Fruit fly (Drosophila melanogaster) whole organism, embryonic: Measurements from ENCODE around the gene Nf-YA.

ENCODE experiments used
- B-H2 ChIP-seq: fragments of 200-800 bp; sonication (Bioruptor generic); optimal IDR thresholded peaks from 2 replicates; lab custom pipeline; 2018; ENCODE audit warnings: missing biosample characterization, mild to moderate bottlenecking, missing genetic modification characterization
- CG11093 ChIP-seq: fragments of 200-800 bp; sonication (Bioruptor generic); IDR thresholded peaks from 3 replicates; pipeline ENCODE4 v1.3.6; 2022; ENCODE audit warnings: missing biosample characterization, missing genetic modification characterization
- CG11398 ChIP-seq: fragments of 200-800 bp; sonication (Bioruptor generic); optimal IDR thresholded peaks from 2 replicates; lab custom pipeline; 2016; ENCODE audit warnings: missing biosample characterization, missing genetic modification characterization
- CG12391 ChIP-seq: fragments of 200-800 bp; sonication (Bioruptor generic); optimal IDR thresholded peaks from 3 replicates; lab custom pipeline; 2018; ENCODE audit warnings: missing biosample characterization, mild to moderate bottlenecking, missing genetic modification characterization, moderate library complexity
- CG14860 ChIP-seq: fragments of 200-800 bp; sonication (Bioruptor generic); IDR thresholded peaks from 3 replicates; pipeline ENCODE4 v1.3.6; 2022; ENCODE audit warnings: missing biosample characterization, missing genetic modification characterization; ENCODE audit not compliant: partially characterized antibody
- CG15514 ChIP-seq: fragments of 200-800 bp; sonication (Bioruptor generic); optimal IDR thresholded peaks from 3 replicates; lab custom pipeline; 2017; ENCODE audit warnings: missing biosample characterization, missing genetic modification characterization, mild to moderate bottlenecking, moderate library complexity, missing genetic modification reagents
- CG1602 ChIP-seq: fragments of 200-800 bp; sonication (Bioruptor generic); optimal IDR thresholded peaks from 3 replicates; lab custom pipeline; 2016; ENCODE audit warnings: missing biosample characterization, missing genetic modification characterization
- CG1603 ChIP-seq: fragments of 200-800 bp; sonication (Bioruptor generic); optimal IDR thresholded peaks from 2 replicates; lab custom pipeline; 2019; ENCODE audit warnings: missing biosample characterization, mild to moderate bottlenecking, missing genetic modification characterization, moderate library complexity
- CG17385 ChIP-seq: fragments of 200-800 bp; sonication (Bioruptor generic); optimal IDR thresholded peaks from 3 replicates; lab custom pipeline; 2018; ENCODE audit warnings: missing biosample characterization, mild to moderate bottlenecking, missing genetic modification characterization
- CG18262 ChIP-seq: fragments of 200-800 bp; optimal IDR thresholded peaks from 3 replicates; lab custom pipeline; 2019; ENCODE audit warnings: missing biosample characterization, mild to moderate bottlenecking, missing genetic modification characterization, moderate library complexity
- CG18599 ChIP-seq: fragments of 200-800 bp; sonication (Bioruptor generic); optimal IDR thresholded peaks from 3 replicates; lab custom pipeline; 2017; ENCODE audit warnings: missing biosample characterization, missing genetic modification characterization, mild to moderate bottlenecking, moderate library complexity, missing genetic modification reagents
- CG18764 ChIP-seq: fragments of 200-800 bp; sonication (Bioruptor generic); optimal IDR thresholded peaks from 3 replicates; lab custom pipeline; 2016; ENCODE audit warnings: missing biosample characterization, missing genetic modification characterization
- CG2116 ChIP-seq: fragments of 200-800 bp; sonication (Bioruptor generic); optimal IDR thresholded peaks from 3 replicates; lab custom pipeline; 2018; ENCODE audit warnings: missing biosample characterization, mild to moderate bottlenecking, missing genetic modification characterization
- CG2129 ChIP-seq: fragments of 200-800 bp; sonication (Bioruptor generic); IDR thresholded peaks from 2 replicates; pipeline ENCODE4 v1.3.6; 2022; ENCODE audit warnings: missing biosample characterization, missing genetic modification characterization; ENCODE audit not compliant: partially characterized antibody
- CG2712 ChIP-seq: fragments of 200-800 bp; optimal IDR thresholded peaks from 3 replicates; lab custom pipeline; 2019; ENCODE audit warnings: missing biosample characterization, mild to moderate bottlenecking, missing genetic modification characterization, moderate library complexity
- CG32532 ChIP-seq: fragments of 200-800 bp; sonication (Bioruptor generic); IDR thresholded peaks from 2 replicates; pipeline ENCODE4 v1.3.6; 2022; ENCODE audit warnings: missing biosample characterization, missing genetic modification characterization
- CG34376 ChIP-seq: fragments of 200-800 bp; sonication (Bioruptor generic); optimal IDR thresholded peaks from 2 replicates; lab custom pipeline; 2018; ENCODE audit warnings: missing biosample characterization, mild to moderate bottlenecking, missing genetic modification characterization
- CG4328 ChIP-seq: fragments of 200-800 bp; sonication (Bioruptor generic); optimal IDR thresholded peaks from 3 replicates; lab custom pipeline; 2017; ENCODE audit warnings: missing biosample characterization, missing genetic modification reagents, missing genetic modification characterization
- CG4854 ChIP-seq: fragments of 200-800 bp; sonication (Bioruptor generic); optimal IDR thresholded peaks from 2 replicates; lab custom pipeline; 2016; ENCODE audit warnings: missing biosample characterization, missing genetic modification characterization, inconsistent platforms
- CG6254 ChIP-seq: fragments of 200-800 bp; sonication (Bioruptor generic); optimal IDR thresholded peaks from 3 replicates; lab custom pipeline; 2017; ENCODE audit warnings: mild to moderate bottlenecking, missing biosample characterization, missing genetic modification reagents, missing genetic modification characterization
- CG7928 ChIP-seq: fragments of 200-800 bp; sonication (Bioruptor generic); optimal IDR thresholded peaks from 2 replicates; lab custom pipeline; 2017; ENCODE audit warnings: missing biosample characterization, mild to moderate bottlenecking, missing genetic modification characterization
- CG7963 ChIP-seq: fragments of 200-800 bp; sonication (Bioruptor generic); IDR thresholded peaks from 3 replicates; pipeline ENCODE4 v1.3.6; 2022; ENCODE audit warnings: missing biosample characterization, missing genetic modification characterization; ENCODE audit not compliant: partially characterized antibody
- CHES-1-like ChIP-seq: fragments of 200-800 bp; sonication (Bioruptor generic); optimal IDR thresholded peaks from 2 replicates; lab custom pipeline; 2016; ENCODE audit warnings: missing biosample characterization, missing genetic modification characterization
- Dref ChIP-seq: fragments of 200-800 bp; sonication (Bioruptor generic); IDR thresholded peaks from 2 replicates; pipeline ENCODE4 v1.3.6; 2022; ENCODE audit warnings: missing biosample characterization, missing genetic modification characterization
- Drgx ChIP-seq: fragments of 200-800 bp; sonication (Bioruptor generic); IDR thresholded peaks from 2 replicates; pipeline ENCODE4 v1.3.6; 2022; ENCODE audit warnings: missing biosample characterization, missing genetic modification characterization
- HLH54F ChIP-seq: fragments of 200-800 bp; sonication (Bioruptor generic); optimal IDR thresholded peaks from 3 replicates; lab custom pipeline; 2016; ENCODE audit warnings: missing biosample characterization, missing genetic modification characterization
- HLHmδ ChIP-seq: fragments of 200-800 bp; sonication (Bioruptor generic); optimal IDR thresholded peaks from 2 replicates; lab custom pipeline; 2018; ENCODE audit warnings: missing biosample characterization, mild to moderate bottlenecking, missing genetic modification characterization, moderate library complexity
- HmgD ChIP-seq: fragments of 200-800 bp; sonication (Bioruptor generic); optimal IDR thresholded peaks from 3 replicates; lab custom pipeline; 2016; ENCODE audit warnings: missing biosample characterization, missing genetic modification characterization
- Hr3 ChIP-seq: fragments of 200-800 bp; sonication (Bioruptor generic); optimal IDR thresholded peaks from 3 replicates; lab custom pipeline; 2016; ENCODE audit warnings: missing biosample characterization, missing genetic modification characterization
- Med ChIP-seq: fragments of 200-800 bp; sonication (Bioruptor generic); peaks from one replicate; lab custom pipeline; 2016; ENCODE audit warnings: missing biosample characterization, missing genetic modification characterization, mild to moderate bottlenecking, inconsistent platforms, moderate library complexity
- NFAT ChIP-seq: fragments of 200-800 bp; sonication (Bioruptor generic); IDR thresholded peaks from 2 replicates; pipeline ENCODE4 v1.3.6; 2022; ENCODE audit warnings: missing biosample characterization, missing genetic modification characterization
- PHDP ChIP-seq: fragments of 200-800 bp; sonication (Bioruptor generic); optimal IDR thresholded peaks from 3 replicates; lab custom pipeline; 2018; ENCODE audit warnings: missing biosample characterization, mild to moderate bottlenecking, missing genetic modification characterization, moderate library complexity
- Trl ChIP-seq, 3 experiments: fragments of >200 bp in 2 of 3; fragments of 200-800 bp in 1 of 3; sonication (Bioruptor generic) in 1 of 3; optimal IDR thresholded peaks; 2 replicates in 1 of 3; 3 replicates in 2 of 3; lab custom pipeline; 2016 to 2017; ENCODE audit warnings: missing biosample characterization in 1 of 3, missing genetic modification characterization in 1 of 3
- bab2 ChIP-seq: fragments of 200-800 bp; sonication (Bioruptor generic); optimal IDR thresholded peaks from 2 replicates; lab custom pipeline; 2016; ENCODE audit warnings: missing biosample characterization, missing genetic modification characterization
- chinmo ChIP-seq: fragments of 200-800 bp; sonication (Bioruptor generic); IDR thresholded peaks from 4 replicates; pipeline ENCODE4 v1.3.6; 2022; ENCODE audit warnings: missing biosample characterization, missing genetic modification characterization; ENCODE audit not compliant: partially characterized antibody
- crc ChIP-seq: fragments of 200-800 bp; sonication (Bioruptor generic); optimal IDR thresholded peaks from 2 replicates; lab custom pipeline; 2016; ENCODE audit warnings: missing biosample characterization, missing genetic modification characterization
- dmrt11E ChIP-seq: fragments of 200-800 bp; sonication (Bioruptor generic); optimal IDR thresholded peaks from 3 replicates; lab custom pipeline; 2018; ENCODE audit warnings: missing biosample characterization, mild to moderate bottlenecking, missing genetic modification characterization, moderate library complexity
- eyg ChIP-seq: fragments of 200-800 bp; sonication (Bioruptor generic); optimal IDR thresholded peaks from 3 replicates; lab custom pipeline; 2016; ENCODE audit warnings: missing biosample characterization, missing genetic modification characterization
- fd102C ChIP-seq: fragments of 200-800 bp; sonication (Bioruptor generic); optimal IDR thresholded peaks from 2 replicates; lab custom pipeline; 2018; ENCODE audit warnings: missing biosample characterization, mild to moderate bottlenecking, missing genetic modification characterization, moderate library complexity
- fu2 ChIP-seq: fragments of 200-800 bp; sonication (Bioruptor generic); optimal IDR thresholded peaks from 2 replicates; lab custom pipeline; 2016; ENCODE audit warnings: missing biosample characterization, missing genetic modification characterization
- ind ChIP-seq: fragments of 200-800 bp; sonication (Bioruptor generic); optimal IDR thresholded peaks from 3 replicates; lab custom pipeline; 2016; ENCODE audit warnings: missing biosample characterization, missing genetic modification characterization
- lbe ChIP-seq: fragments of 200-800 bp; sonication (Bioruptor generic); optimal IDR thresholded peaks from 2 replicates; lab custom pipeline; 2016; ENCODE audit warnings: missing biosample characterization, mild to moderate bottlenecking, missing genetic modification characterization
- lola ChIP-seq, 3 experiments: fragments of >200 bp in 2 of 3; fragments of 200-800 bp in 1 of 3; sonication (Bioruptor generic) in 1 of 3; optimal IDR thresholded peaks; 2 replicates each; lab custom pipeline; 2017 to 2019; ENCODE audit warnings: missing biosample characterization in 3 of 3, missing genetic modification characterization in 3 of 3, mild to moderate bottlenecking in 1 of 3, moderate library complexity in 1 of 3
- mam ChIP-seq: fragments of 200-800 bp; sonication (Bioruptor generic); optimal IDR thresholded peaks from 3 replicates; lab custom pipeline; 2016; ENCODE audit warnings: missing biosample characterization, missing genetic modification characterization
- odd ChIP-seq: fragments of 200-800 bp; sonication (Bioruptor generic); optimal IDR thresholded peaks from 2 replicates; lab custom pipeline; 2017; ENCODE audit warnings: missing biosample characterization, mild to moderate bottlenecking, missing genetic modification characterization
- pfk ChIP-seq: fragments of 200-800 bp; sonication (Bioruptor generic); optimal IDR thresholded peaks from 2 replicates; lab custom pipeline; 2018; ENCODE audit warnings: missing biosample characterization, mild to moderate bottlenecking, missing genetic modification characterization, moderate library complexity
- salm ChIP-seq: fragments of 200-800 bp; sonication (Bioruptor generic); optimal IDR thresholded peaks from 2 replicates; lab custom pipeline; 2018; ENCODE audit warnings: missing biosample characterization, mild to moderate bottlenecking, missing genetic modification characterization
- trem ChIP-seq: fragments of 200-800 bp; optimal IDR thresholded peaks from 3 replicates; lab custom pipeline; 2019; ENCODE audit warnings: missing biosample characterization, mild to moderate bottlenecking, missing genetic modification characterization, moderate library complexity

The Nf-YA gene

dm6 chr3L:9441907-9442479, at the start of gene Nf-YA, which contains the start of gene Bet3 (continued):
- peak in 1 of 3 experiments; percentile 9 for TF ChIP-seq lola (GFP tag; optimal IDR thresholded peaks at IDR 0.05; lab: Kevin White, UChicago)
- peak; percentile 71 for TF ChIP-seq CG12391 (tag; lab: Kevin White, UChicago)
- TF ChIP-seq CG15514 (GFP tag; lab: Kevin White, UChicago) = peak; percentile 82
- TF ChIP-seq CG18764 (GFP tag; lab: Kevin White, UChicago) = peak; percentile 6
- no peak for TF ChIP-seq Trl (optimal IDR thresholded peaks at IDR 0.05; lab: Kevin White, UChicago)
- TF ChIP-seq Trl (GFP tag; optimal IDR thresholded peaks at IDR 0.05; lab: Kevin White, UChicago) = peak; percentile 39
- peak; percentile 8 for TF ChIP-seq CG34376 (GFP tag; lab: Kevin White, UChicago)
- 0 out of 4 replicates have a peak, but pooled peaks have one; percentile 46 for TF ChIP-seq chinmo (GFP tag; lab: Robert Waterston, UW)
- TF ChIP-seq CG4854 (GFP tag; lab: Kevin White, UChicago) = peak; percentile 8
- TF ChIP-seq CG7963 (GFP tag; lab: Robert Waterston, UW) = peak; percentile 72; the same call in 2 of the 3 replicates
- peak; percentile 72 for TF ChIP-seq CG32532 (GFP tag; lab: Robert Waterston, UW)
- TF ChIP-seq eyg (GFP tag; lab: Kevin White, UChicago) = no peak
- no peak for TF ChIP-seq Drgx
- TF ChIP-seq fd102C (GFP tag; lab: Kevin White, UChicago) = peak; percentile 11
- no peak for TF ChIP-seq CG11398 (GFP tag; lab: Kevin White, UChicago)
- peak; percentile 90 for TF ChIP-seq mam (GFP tag; lab: Kevin White, UChicago)
- TF ChIP-seq PHDP (tag; lab: Kevin White, UChicago) = no peak
- peak; percentile 50 for TF ChIP-seq Hr3 (GFP tag; lab: Kevin White, UChicago)
- TF ChIP-seq trem (tag; lab: Kevin White, UChicago) = peak; percentile 62
- TF ChIP-seq pfk (GFP tag; lab: Kevin White, UChicago) = no peak
- TF ChIP-seq CG2129 (GFP tag; lab: Robert Waterston, UW) = peak; percentile 73
- TF ChIP-seq CHES-1-like (GFP tag; lab: Kevin White, UChicago) = peak; percentile 63
- TF ChIP-seq CG18599 (GFP tag; lab: Kevin White, UChicago) = peak; percentile 29
- no peak for TF ChIP-seq CG6254 (GFP tag; lab: Kevin White, UChicago)
- no peak for TF ChIP-seq bab2 (GFP tag; lab: Kevin White, UChicago)
- TF ChIP-seq B-H2 = peak; percentile 69
- peak; percentile 22 for TF ChIP-seq lbe (GFP tag; lab: Kevin White, UChicago)
- peak; percentile 88 for TF ChIP-seq NFAT (GFP tag; lab: Robert Waterston, UW)
- TF ChIP-seq CG2116 (GFP tag; lab: Kevin White, UChicago) = peak; percentile 96
- peak; percentile 2 for TF ChIP-seq CG1602
- peak; percentile 27 for TF ChIP-seq crc (GFP tag; lab: Kevin White, UChicago)
- TF ChIP-seq Dref (GFP tag; lab: Robert Waterston, UW) = peak; percentile 68
- TF ChIP-seq CG18262 (tag; lab: Kevin White, UChicago) = peak; percentile 28
- peak; percentile 65 for TF ChIP-seq CG2712 (tag; lab: Kevin White, UChicago)
- peak; percentile 8 for TF ChIP-seq CG17385 (GFP tag; lab: Kevin White, UChicago)
- no peak for TF ChIP-seq CG4328
- no peak for TF ChIP-seq HLHmδ (GFP tag; lab: Kevin White, UChicago)
- peak; percentile 84 for TF ChIP-seq CG14860 (GFP tag; lab: Robert Waterston, UW)
- peak; percentile 79 for TF ChIP-seq CG1603 (tag; lab: Kevin White, UChicago)
- TF ChIP-seq CG11093 (GFP tag; lab: Robert Waterston, UW) = 0 out of 3 replicates have a peak, but pooled peaks have one; percentile 17
- peak; percentile 97 for TF ChIP-seq CG7928 (GFP tag; lab: Kevin White, UChicago)
- peak; percentile 35 for TF ChIP-seq dmrt11E (tag; lab: Kevin White, UChicago)
- peak; percentile 67 for TF ChIP-seq HmgD
- TF ChIP-seq salm (tag; lab: Kevin White, UChicago) = no peak
- peak; percentile 50 for TF ChIP-seq HLH54F (GFP tag; lab: Kevin White, UChicago)
- no peak for TF ChIP-seq odd (GFP tag; lab: Kevin White, UChicago)
- peak; percentile 41 for TF ChIP-seq fu2 (GFP tag; lab: Kevin White, UChicago)
- TF ChIP-seq Med (GFP tag; lab: Kevin White, UChicago) = peak; percentile 94
- peak; percentile 61 for TF ChIP-seq ind (GFP tag; lab: Kevin White, UChicago)
